Worm (Caenorhabditis elegans) whole organism, midembryonic: ENCODE results near the gene csr-1.

ENCODE experiments used
- T22C8.4 ChIP-seq: fragments of 200-800 bp; sonication (Bioruptor generic); IDR thresholded peaks from 2 replicates; pipeline ENCODE4 v1.3.6; 2022; ENCODE audit warnings: missing genetic modification characterization, missing compliant biosample characterization
- cog-1 ChIP-seq: sonication (generic microtip); optimal IDR thresholded peaks from 2 replicates; lab custom pipeline; 2016; ENCODE audit warnings: missing genetic modification characterization, missing compliant biosample characterization
- flt-1 ChIP-seq: fragments of 200-800 bp; sonication (Bioruptor generic); IDR thresholded peaks from 2 replicates; pipeline ENCODE4 v1.3.6; 2022; ENCODE audit warnings: missing genetic modification characterization, missing compliant biosample characterization
- klf-2 ChIP-seq: fragments of 200-800 bp; sonication (Bioruptor generic); conservative IDR thresholded peaks from 2 replicates; pipeline ENCODE4 v1.3.6; 2022; ENCODE audit warnings: missing genetic modification reagents, missing genetic modification characterization, missing compliant biosample characterization
- med-1 ChIP-seq: sonication (generic microtip); optimal IDR thresholded peaks from 2 replicates; lab custom pipeline; 2017; ENCODE audit warnings: missing genetic modification characterization, mild to moderate bottlenecking, missing compliant biosample characterization, antibody characterized with exemption, missing genetic modification reagents; ENCODE audit not compliant: insufficient read depth
- ref-1 ChIP-seq: fragments of 200-800 bp; sonication (Bioruptor generic); conservative IDR thresholded peaks from 2 replicates; pipeline ENCODE4 v1.3.6; 2022; ENCODE audit warnings: missing genetic modification reagents, missing genetic modification characterization, missing compliant biosample characterization
- tab-1 ChIP-seq: fragments of 200-800 bp; sonication (Bioruptor generic); IDR thresholded peaks from 2 replicates; pipeline ENCODE4 v1.3.6; 2022; ENCODE audit warnings: missing genetic modification characterization, missing compliant biosample characterization
- ztf-23 ChIP-seq: fragments of 200-800 bp; sonication (Bioruptor generic); IDR thresholded peaks from 2 replicates; pipeline ENCODE4 v1.3.6; 2022; ENCODE audit warnings: missing genetic modification reagents, missing genetic modification characterization, missing compliant biosample characterization
- ztf-29 ChIP-seq: fragments of 200-800 bp; sonication (Bioruptor generic); IDR thresholded peaks from 2 replicates; pipeline ENCODE4 v1.3.6; 2022; ENCODE audit warnings: missing genetic modification reagents, missing genetic modification characterization, missing compliant biosample characterization

Gene csr-1

DNA sequence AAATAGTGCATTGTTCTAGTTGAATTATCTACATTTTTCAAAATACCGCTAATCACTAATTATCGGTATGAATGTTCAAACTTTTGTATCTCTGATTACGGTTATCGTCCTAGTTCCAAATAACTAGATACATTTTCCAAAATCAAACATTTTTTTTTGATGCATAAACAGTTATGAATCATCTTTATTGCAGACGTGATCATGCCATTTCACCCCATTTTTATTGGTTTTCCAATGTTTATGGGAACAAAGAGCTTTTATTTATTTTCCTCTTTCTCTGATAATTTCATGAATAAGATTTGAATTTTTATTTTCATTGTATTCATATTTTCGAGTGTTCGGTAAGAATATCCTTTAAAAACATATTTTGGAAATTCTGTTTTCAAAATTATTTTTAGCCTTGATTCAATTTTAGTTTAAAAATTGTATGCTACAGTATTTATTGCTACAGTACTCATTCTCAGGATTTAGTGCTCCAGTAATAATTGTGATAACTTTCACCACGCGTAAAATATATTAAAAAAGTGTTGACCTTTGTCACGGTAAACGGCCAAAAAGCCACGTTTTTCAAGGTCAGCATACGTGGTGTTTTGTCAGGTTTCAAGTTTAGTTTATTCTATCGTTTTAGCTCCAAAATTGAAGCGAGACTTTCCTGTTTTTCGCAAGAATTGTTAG, at the start of gene csr-1:
csr-1 (plus strand) TSS at position 625 of the 675 bp plus-strand sequence.
- no peak for TF ChIP-seq ztf-29
- TF ChIP-seq ztf-23 = no peak
- TF ChIP-seq med-1 (GFP tag; lab: Kevin White, UChicago) = no peak
- TF ChIP-seq klf-2 (GFP tag; lab: Robert Waterston, UW) = no peak
- no peak for TF ChIP-seq flt-1 (GFP tag; lab: Robert Waterston, UW)
- no peak for TF ChIP-seq cog-1 (tag; lab: Kevin White, UChicago)
- TF ChIP-seq tab-1 (GFP tag; lab: Robert Waterston, UW) = no peak
- TF ChIP-seq T22C8.4 (GFP tag; lab: Robert Waterston, UW) = no peak
- TF ChIP-seq ref-1 (GFP tag; lab: Robert Waterston, UW) = no peak

ce11 chrIV:7909455-7910141, 47.5 kb upstream of the csr-1 start:
- TF ChIP-seq tab-1 (GFP tag; lab: Robert Waterston, UW) = no peak
- peak; percentile 47; the same call in 1 of the 2 replicates for TF ChIP-seq flt-1 (GFP tag; lab: Robert Waterston, UW)
- TF ChIP-seq T22C8.4 (GFP tag; lab: Robert Waterston, UW) = no peak
- no peak for TF ChIP-seq klf-2 (GFP tag; lab: Robert Waterston, UW)

DNA sequence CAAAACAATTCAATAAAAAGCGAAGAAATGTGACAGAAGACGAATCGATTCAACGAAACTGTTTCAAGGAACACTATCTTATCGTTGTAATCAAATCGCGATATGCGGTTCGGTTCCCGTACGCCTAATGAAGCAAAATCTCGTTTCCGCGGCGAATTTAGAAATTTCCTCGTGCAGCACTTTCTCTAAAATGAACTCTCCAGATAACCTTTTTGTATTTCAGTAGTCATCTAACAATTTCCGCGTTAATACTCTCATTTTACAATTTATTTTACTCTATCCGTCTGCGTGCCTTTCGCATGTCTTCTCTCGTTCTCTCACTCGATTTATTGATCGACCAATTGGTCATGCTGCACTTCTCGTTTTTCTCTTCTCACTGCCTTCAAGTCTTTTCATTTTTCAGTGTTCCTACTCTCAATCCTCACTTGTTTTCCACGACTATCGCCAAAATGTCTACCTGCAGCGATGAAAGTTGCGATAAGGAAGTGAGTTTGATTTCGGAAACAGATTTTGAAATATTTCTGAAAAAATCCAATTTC, 46.8 kb upstream of the csr-1 start, which contains the start of the genes npp-27 and ntl-4:
npp-27 (minus strand) TSS at position 51 of the 539 bp plus-strand sequence.
ntl-4 (plus strand) TSS at position 379 of the 539 bp plus-strand sequence.
- peak; percentile 54; the same call in 1 of the 2 replicates for TF ChIP-seq T22C8.4 (GFP tag; lab: Robert Waterston, UW)
- no peak for TF ChIP-seq klf-2 (GFP tag; lab: Robert Waterston, UW)

- TF ChIP-seq ztf-29 (no peak), klf-2 (GFP tag; lab: Robert Waterston, UW) (no peak), T22C8.4 (GFP tag; lab: Robert Waterston, UW) (no peak)
Measured at ce11 chrIV:7914991-7915390, 42.1 kb upstream of the csr-1 start, which contains the start of gene C49H3.4. Gene C49H3.4, plus strand, starts transcription at chrIV:7915291.

DNA sequence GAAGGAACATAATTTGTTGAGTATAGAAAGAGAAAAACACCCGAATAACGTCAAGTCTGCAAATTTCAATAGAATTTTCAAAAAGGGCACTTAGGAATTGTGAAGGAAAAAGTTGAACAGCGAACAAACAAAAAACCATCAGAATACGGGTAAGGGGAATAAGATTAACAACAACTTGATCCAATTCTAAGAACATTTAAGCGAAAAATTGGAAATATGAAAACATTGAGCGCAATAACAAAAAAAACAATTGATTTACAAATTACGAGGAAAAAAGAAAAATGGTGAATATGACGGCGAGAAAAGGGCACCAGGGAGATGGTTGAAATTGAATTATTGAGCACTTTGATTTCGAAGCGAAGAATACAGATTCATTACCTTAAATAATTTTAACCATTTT, 40.2 kb upstream of the csr-1 start:
- TF ChIP-seq ztf-29 = no peak
- no peak for TF ChIP-seq ztf-23
- TF ChIP-seq tab-1 (GFP tag; lab: Robert Waterston, UW) = no peak
- TF ChIP-seq cog-1 (tag; lab: Kevin White, UChicago) = no peak
- TF ChIP-seq flt-1 (GFP tag; lab: Robert Waterston, UW) = no peak
- no peak for TF ChIP-seq med-1 (GFP tag; lab: Kevin White, UChicago)
- no peak for TF ChIP-seq ref-1 (GFP tag; lab: Robert Waterston, UW)

DNA sequence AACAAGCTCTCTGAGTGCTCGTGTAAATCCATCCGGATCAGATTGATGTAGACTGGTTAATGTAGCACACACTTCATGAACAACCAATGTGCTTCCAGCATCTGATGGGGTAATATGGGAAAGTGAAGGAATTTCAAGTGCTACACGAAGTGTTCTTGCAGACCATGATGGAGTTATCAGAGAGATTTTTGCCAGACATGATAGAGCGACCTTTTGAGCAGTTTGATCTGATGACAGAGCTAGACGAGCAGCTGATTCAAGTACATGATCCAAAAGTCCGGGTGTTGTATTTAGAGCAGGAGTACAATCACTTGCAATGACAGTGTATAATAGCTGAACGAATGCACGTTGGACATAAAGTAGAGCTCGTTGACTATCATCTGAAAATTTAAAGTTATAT, 39.2 kb upstream of the csr-1 start:
- TF ChIP-seq ztf-23 (no peak), klf-2 (GFP tag; lab: Robert Waterston, UW) (no peak), med-1 (GFP tag; lab: Kevin White, UChicago) (no peak), tab-1 (GFP tag; lab: Robert Waterston, UW) (no peak), T22C8.4 (GFP tag; lab: Robert Waterston, UW) (no peak), cog-1 (tag; lab: Kevin White, UChicago) (no peak), flt-1 (GFP tag; lab: Robert Waterston, UW) (no peak), ref-1 (GFP tag; lab: Robert Waterston, UW) (no peak), ztf-29 (no peak)

DNA sequence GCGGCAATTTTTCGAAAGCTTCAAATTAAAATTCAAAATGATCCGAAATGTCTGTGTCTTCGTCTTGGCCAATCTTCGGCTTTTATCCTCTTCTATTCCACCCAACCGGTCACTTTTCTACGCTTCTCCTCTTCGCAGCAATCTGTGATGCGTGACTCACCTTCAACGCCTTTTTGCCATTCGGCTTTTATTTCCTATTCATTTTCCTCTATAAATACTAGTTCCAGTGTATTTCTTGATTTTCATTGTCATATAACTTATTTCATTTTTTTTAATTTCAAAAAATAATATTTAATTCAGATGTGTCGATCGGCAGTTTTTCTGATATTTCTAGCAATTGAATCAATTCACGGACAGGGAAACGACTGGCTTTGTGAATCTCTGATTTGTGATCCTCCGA, 36.9 kb upstream of the csr-1 start, which contains the start of gene C49H3.16:
C49H3.16 (plus strand) TSS at position 301 of the 400 bp plus-strand sequence.
- TF ChIP-seq flt-1 (GFP tag; lab: Robert Waterston, UW) = no peak

DNA sequence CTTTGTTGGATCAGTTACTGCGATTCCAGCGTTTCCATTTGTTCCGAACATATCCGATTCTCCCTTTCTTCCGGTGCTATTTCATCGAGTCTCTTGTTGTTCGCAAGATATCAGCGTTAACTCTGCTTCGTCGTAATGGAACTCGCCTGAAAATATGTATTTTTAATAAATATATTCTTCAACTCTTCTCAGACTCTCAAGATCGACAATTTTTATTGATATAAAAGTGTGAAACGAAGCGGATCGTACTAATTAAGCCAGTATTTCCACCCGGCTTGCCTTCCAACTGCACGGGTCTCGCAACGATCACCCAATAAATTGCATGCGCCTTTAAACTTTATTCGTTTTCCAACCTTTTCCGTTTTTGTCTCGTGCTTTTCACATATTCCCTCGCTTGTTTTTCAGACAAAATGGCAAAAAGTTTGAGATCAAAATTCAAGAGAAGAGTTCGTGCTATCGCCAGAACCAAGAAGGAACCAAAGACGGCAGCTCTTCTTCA, 33.0 kb upstream of the csr-1 start, which contains the start of the genes xpo-3 and C49H3.3:
xpo-3 (minus strand) TSS at position 51 of the 499 bp plus-strand sequence.
C49H3.3 (plus strand) TSS at position 369 of the 499 bp plus-strand sequence.
- no peak for TF ChIP-seq T22C8.4 (GFP tag; lab: Robert Waterston, UW)
- no peak for TF ChIP-seq ztf-23
- no peak for TF ChIP-seq med-1 (GFP tag; lab: Kevin White, UChicago)
- TF ChIP-seq ztf-29 = no peak
- TF ChIP-seq flt-1 (GFP tag; lab: Robert Waterston, UW) = no peak
- no peak for TF ChIP-seq ref-1 (GFP tag; lab: Robert Waterston, UW)
- no peak for TF ChIP-seq cog-1 (tag; lab: Kevin White, UChicago)
- no peak for TF ChIP-seq klf-2 (GFP tag; lab: Robert Waterston, UW)
- no peak for TF ChIP-seq tab-1 (GFP tag; lab: Robert Waterston, UW)

DNA sequence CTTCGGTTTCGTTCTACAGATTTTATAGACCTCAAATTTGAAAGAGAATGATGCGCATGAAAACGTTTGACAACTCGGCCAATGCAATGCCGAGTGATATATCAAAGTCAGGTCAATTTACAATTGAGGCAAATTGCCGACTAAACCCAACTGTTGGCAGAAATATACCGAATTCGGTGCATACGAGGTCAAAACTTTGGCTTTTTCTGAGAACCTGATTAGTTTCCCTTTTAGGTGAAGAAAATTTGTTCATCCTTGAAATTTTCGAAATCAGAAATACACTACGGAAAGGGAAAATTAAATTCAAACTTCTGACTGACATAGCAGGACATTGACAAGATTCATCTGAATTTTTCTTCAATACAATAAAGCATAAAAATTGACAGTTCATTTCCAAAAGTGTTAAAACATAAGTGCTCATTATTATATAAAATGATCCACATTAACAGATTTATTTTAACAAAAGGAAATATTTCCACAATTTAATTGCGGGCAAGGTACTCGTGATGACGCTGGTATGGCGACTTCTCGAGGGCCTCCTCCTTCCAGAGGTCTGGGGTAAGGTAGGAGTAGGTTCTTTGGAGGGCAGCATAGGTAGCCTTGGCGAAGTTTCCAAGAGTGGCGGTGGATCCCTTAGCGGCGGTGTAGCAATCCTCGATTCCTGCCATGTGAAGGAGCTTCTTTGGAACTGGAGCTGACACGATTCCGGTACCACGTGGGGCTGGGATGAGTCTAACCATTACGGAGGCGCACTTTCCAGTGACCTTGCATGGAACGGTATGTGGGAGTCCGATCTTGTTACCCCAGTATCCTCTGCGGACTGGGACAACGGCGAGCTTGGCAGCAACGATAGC, 31.9 kb upstream of the csr-1 start:
- no peak for TF ChIP-seq cog-1 (tag; lab: Kevin White, UChicago)
- no peak for TF ChIP-seq klf-2 (GFP tag; lab: Robert Waterston, UW)
- TF ChIP-seq ztf-29 = no peak
- TF ChIP-seq med-1 (GFP tag; lab: Kevin White, UChicago) = no peak
- no peak for TF ChIP-seq tab-1 (GFP tag; lab: Robert Waterston, UW)
- no peak for TF ChIP-seq flt-1 (GFP tag; lab: Robert Waterston, UW)
- TF ChIP-seq ref-1 (GFP tag; lab: Robert Waterston, UW) = no peak
- no peak for TF ChIP-seq T22C8.4 (GFP tag; lab: Robert Waterston, UW)
- no peak for TF ChIP-seq ztf-23
